Worm (Caenorhabditis elegans) whole organism, late embryonic: ENCODE results near the gene F08F8.7.

ENCODE experiments used
- ama-1 ChIP-seq: fragments of 150-350 bp; optimal IDR thresholded peaks from 2 replicates; lab custom pipeline; 2014
- elt-2 ChIP-seq: sonication (generic microtip); optimal IDR thresholded peaks from 2 replicates; lab custom pipeline; 2016; ENCODE audit warnings: missing genetic modification reagents, missing genetic modification characterization, missing compliant biosample characterization
- hlh-8 ChIP-seq: sonication (generic microtip); optimal IDR thresholded peaks from 2 replicates; lab custom pipeline; 2016; ENCODE audit warnings: missing genotype, missing genetic modification characterization, missing compliant biosample characterization
- mec-3 ChIP-seq: sonication (generic microtip); optimal IDR thresholded peaks from 2 replicates; lab custom pipeline; 2016; ENCODE audit warnings: borderline replicate concordance, missing genetic modification characterization, missing compliant biosample characterization
- pag-3 ChIP-seq: sonication (generic microtip); optimal IDR thresholded peaks from 2 replicates; lab custom pipeline; 2016; ENCODE audit warnings: missing compliant biosample characterization, missing genetic modification characterization, borderline replicate concordance
- unc-86 ChIP-seq: sonication (generic microtip); optimal IDR thresholded peaks from 2 replicates; lab custom pipeline; 2016; ENCODE audit warnings: missing genetic modification characterization, missing compliant biosample characterization

DNA sequence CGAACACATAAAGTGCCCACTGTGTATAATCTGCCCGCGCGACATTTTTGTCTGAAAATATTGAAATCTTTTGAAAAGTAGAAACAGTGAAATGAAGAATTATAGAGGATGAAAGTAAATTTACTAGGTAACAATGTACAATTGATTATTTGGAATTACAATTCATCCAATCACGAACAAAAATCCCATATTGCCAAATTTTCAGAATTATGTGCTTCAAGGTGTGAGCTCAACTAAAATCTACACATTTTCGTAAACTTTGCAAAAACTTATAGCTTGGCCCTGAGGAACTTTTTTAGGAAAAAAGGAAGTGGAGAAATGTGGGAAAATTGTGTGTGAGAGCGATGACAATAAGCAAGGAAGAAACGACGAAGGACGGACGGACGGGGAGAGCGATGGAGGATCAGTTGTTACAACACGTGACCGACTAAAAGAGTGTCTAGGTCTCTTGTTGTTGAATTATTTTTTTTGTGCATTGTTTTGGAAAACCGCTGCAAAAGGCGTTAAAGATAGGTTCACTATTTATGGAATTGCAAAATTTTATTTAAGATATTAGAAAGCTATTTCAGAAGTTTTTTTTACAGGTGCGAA lies 27.8 kb upstream of the F08F8.7 start, which contains the start of gene mml-1:
- TF ChIP-seq ama-1 (no peak), elt-2 (no peak), pag-3 (tag; lab: Kevin White, UChicago) (no peak), unc-86 (tag; lab: Kevin White, UChicago) (no peak), hlh-8 (tag; lab: Kevin White, UChicago) (no peak), mec-3 (tag; lab: Kevin White, UChicago) (no peak)
